Worm (Caenorhabditis elegans): ENCODE data around the gene C50F7.6.

DNA sequence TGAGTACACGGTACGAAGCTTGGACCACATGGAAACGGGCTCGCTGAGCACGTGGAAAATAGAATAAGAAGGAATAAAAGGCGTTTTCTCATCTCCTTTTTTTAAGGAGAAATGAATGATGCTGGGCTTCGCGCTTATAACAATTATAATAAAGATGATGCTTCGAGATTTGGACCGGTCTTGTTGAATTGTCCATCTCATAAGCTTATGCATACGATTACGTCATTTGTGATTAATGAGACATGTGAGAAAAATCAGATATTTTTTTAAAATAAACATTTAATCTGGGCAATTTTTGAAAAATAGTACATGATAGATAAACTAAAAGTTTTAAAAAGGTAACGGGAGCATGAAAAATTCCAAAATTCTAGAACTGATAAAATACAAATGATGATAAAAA is 34.2 kb upstream of the C50F7.6 start, which contains the start of gene C46A5.4:
- TF ChIP-seq flh-1 (GFP tag; optimal IDR thresholded peaks at IDR 0.05) (no peak), bed-3 (GFP tag; optimal IDR thresholded peaks at IDR 0.05) (no peak), pha-4 (tag; optimal IDR thresholded peaks at IDR 0.05) (no peak), lsy-2 (tag; optimal IDR thresholded peaks at IDR 0.05) (no peak), nhr-237 (tag; optimal IDR thresholded peaks at IDR 0.05) (no peak), ceh-43 (GFP tag; optimal IDR thresholded peaks at IDR 0.05) (no peak), mep-1 (tag; optimal IDR thresholded peaks at IDR 0.05) (no peak), nhr-28 (tag; optimal IDR thresholded peaks at IDR 0.05) (no peak), unc-62 (GFP tag; optimal IDR thresholded peaks at IDR 0.05) (no peak)
